Fruit fly (Drosophila melanogaster) whole organism, adult: ENCODE data around the gene vsg.

ENCODE experiments used
- CG11617 ChIP-seq: fragments of 200-800 bp; sonication (Bioruptor generic); optimal IDR thresholded peaks from 2 replicates; lab custom pipeline; 2017; ENCODE audit warnings: mild to moderate bottlenecking, missing biosample characterization, missing genetic modification reagents, missing genetic modification characterization
- CG12768 ChIP-seq: fragments of 200-800 bp; sonication (Bioruptor generic); optimal IDR thresholded peaks from 2 replicates; lab custom pipeline; 2017; ENCODE audit warnings: missing biosample characterization, missing genetic modification characterization, mild to moderate bottlenecking, moderate library complexity, missing genetic modification reagents
- CG14711 ChIP-seq: fragments of 200-800 bp; sonication (Bioruptor generic); optimal IDR thresholded peaks from 2 replicates; lab custom pipeline; 2018; ENCODE audit warnings: missing biosample characterization, mild to moderate bottlenecking, missing genetic modification characterization, moderate library complexity
- CG1620 ChIP-seq: fragments of 200-800 bp; sonication (Bioruptor generic); optimal IDR thresholded peaks from 2 replicates; lab custom pipeline; 2016; ENCODE audit warnings: missing biosample characterization, missing genetic modification characterization
- CG33017 ChIP-seq: fragments of 200-800 bp; sonication (Bioruptor generic); optimal IDR thresholded peaks from 2 replicates; lab custom pipeline; 2018; ENCODE audit warnings: missing biosample characterization, mild to moderate bottlenecking, missing genetic modification characterization, moderate library complexity
- CG5204 ChIP-seq: fragments of 200-800 bp; sonication (Bioruptor generic); optimal IDR thresholded peaks from 2 replicates; lab custom pipeline; 2016; ENCODE audit warnings: missing biosample characterization, missing genetic modification characterization
- CG7045 ChIP-seq: fragments of 200-800 bp; sonication (Bioruptor generic); optimal IDR thresholded peaks from 2 replicates; lab custom pipeline; 2017; ENCODE audit warnings: missing biosample characterization, mild to moderate bottlenecking, missing genetic modification characterization
- CG7101 ChIP-seq: fragments of 200-800 bp; sonication (Bioruptor generic); optimal IDR thresholded peaks from 2 replicates; lab custom pipeline; 2018; ENCODE audit warnings: missing biosample characterization, mild to moderate bottlenecking, missing genetic modification characterization, moderate library complexity
- Clk ChIP-seq: fragments of 200-800 bp; sonication (Bioruptor generic); optimal IDR thresholded peaks from 2 replicates; lab custom pipeline; 2017; ENCODE audit warnings: missing biosample characterization, missing genetic modification characterization
- Crg-1 ChIP-seq: fragments of 200-800 bp; sonication (Bioruptor generic); optimal IDR thresholded peaks from 2 replicates; lab custom pipeline; 2016; ENCODE audit warnings: missing biosample characterization, missing genetic modification characterization
- Hr96 ChIP-seq: fragments of 200-800 bp; sonication (Bioruptor generic); optimal IDR thresholded peaks from 2 replicates; lab custom pipeline; 2016; ENCODE audit warnings: missing biosample characterization, missing genetic modification characterization
- Mnt ChIP-seq: fragments of 200-800 bp; sonication (Bioruptor generic); optimal IDR thresholded peaks from 2 replicates; lab custom pipeline; 2016; ENCODE audit warnings: missing biosample characterization, mild to moderate bottlenecking, missing genetic modification characterization
- bab1 ChIP-seq: fragments of 200-800 bp; sonication (Bioruptor generic); optimal IDR thresholded peaks from 3 replicates; lab custom pipeline; 2019; ENCODE audit warnings: missing biosample characterization, mild to moderate bottlenecking, missing genetic modification characterization, moderate library complexity
- cic ChIP-seq: fragments of 200-800 bp; sonication (Bioruptor generic); optimal IDR thresholded peaks from 2 replicates; lab custom pipeline; 2017; ENCODE audit warnings: missing biosample characterization, mild to moderate bottlenecking, missing genetic modification characterization, moderate library complexity
- cnc ChIP-seq, 2 experiments: fragments of >200 bp; optimal IDR thresholded peaks; 2 replicates each; lab custom pipeline; 2017
- kay ChIP-seq: fragments of 200-800 bp; sonication (Bioruptor generic); peaks from one replicate; lab custom pipeline; 2016; ENCODE audit warnings: missing biosample characterization, missing genetic modification characterization, borderline replicate concordance
- ovo ChIP-seq: fragments of 200-800 bp; sonication (Bioruptor generic); optimal IDR thresholded peaks from 2 replicates; lab custom pipeline; 2016; ENCODE audit warnings: missing biosample characterization, missing genetic modification characterization
- pad ChIP-seq: fragments of 200-800 bp; sonication (Bioruptor generic); optimal IDR thresholded peaks from 3 replicates; lab custom pipeline; 2017; ENCODE audit warnings: missing biosample characterization, missing genetic modification characterization, mild to moderate bottlenecking, moderate library complexity, missing genetic modification reagents
- tj ChIP-seq: fragments of 200-800 bp; sonication (Bioruptor generic); optimal IDR thresholded peaks from 3 replicates; lab custom pipeline; 2017; ENCODE audit warnings: missing biosample characterization, mild to moderate bottlenecking, missing genetic modification characterization, moderate library complexity
- toe ChIP-seq: fragments of 200-800 bp; sonication (Bioruptor generic); optimal IDR thresholded peaks from 2 replicates; lab custom pipeline; 2016; ENCODE audit warnings: missing biosample characterization, missing genetic modification characterization

The vsg gene

dm6 chr3L:9729795-9730421 lies 15.8 kb downstream of the vsg start, which contains the start of gene ATPsynB:
Gene ATPsynB, plus strand, starts transcription at chr3L:9729999.
- TF ChIP-seq toe (no peak), CG12768 (GFP tag; lab: Kevin White, UChicago) (peak; percentile 25), CG7045 (no peak), CG5204 (GFP tag; lab: Kevin White, UChicago) (no peak), CG11617 (GFP tag; lab: Kevin White, UChicago) (peak; percentile 21), Mnt (GFP tag; lab: Kevin White, UChicago) (peak; percentile 38), cic (GFP tag; lab: Kevin White, UChicago) (peak; percentile 36), Crg-1 (GFP tag; lab: Kevin White, UChicago) (peak; percentile 72), CG7101 (tag; lab: Kevin White, UChicago) (peak; percentile 61), Hr96 (GFP tag; lab: Kevin White, UChicago) (no peak), bab1 (peak; percentile 5), CG1620 (GFP tag; lab: Kevin White, UChicago) (peak; percentile 72), tj (no peak), Clk (GFP tag; lab: Kevin White, UChicago) (no peak), pad (GFP tag; lab: Kevin White, UChicago) (peak; percentile 57), CG14711 (tag; lab: Kevin White, UChicago) (peak; percentile 14), cnc (optimal IDR thresholded peaks at IDR 0.05; lab: Kevin White, UChicago) (no peak), kay (GFP tag; lab: Kevin White, UChicago) (no peak), ovo (GFP tag; lab: Kevin White, UChicago) (no peak)

dm6 chr3L:9733563-9733962 lies 19.4 kb downstream of the vsg start, which contains the start of gene CG6749:
Gene CG6749, minus strand, starts transcription at chr3L:9733807.
- TF ChIP-seq tj, result no peak
- TF ChIP-seq CG12768 (GFP tag; lab: Kevin White, UChicago), result no peak
- no peak for TF ChIP-seq CG14711 (tag; lab: Kevin White, UChicago)
- TF ChIP-seq CG11617 (GFP tag; lab: Kevin White, UChicago), result no peak
- no peak for TF ChIP-seq toe
- no peak for TF ChIP-seq CG5204 (GFP tag; lab: Kevin White, UChicago)
- no peak for TF ChIP-seq pad (GFP tag; lab: Kevin White, UChicago)
- TF ChIP-seq cnc (optimal IDR thresholded peaks at IDR 0.05; lab: Kevin White, UChicago), result no peak
- TF ChIP-seq cic (GFP tag; lab: Kevin White, UChicago), result no peak
- TF ChIP-seq kay (GFP tag; lab: Kevin White, UChicago), result no peak
- TF ChIP-seq CG7101 (tag; lab: Kevin White, UChicago), result no peak
- no peak for TF ChIP-seq CG7045
- TF ChIP-seq bab1, result no peak
- TF ChIP-seq Clk (GFP tag; lab: Kevin White, UChicago), result no peak
- TF ChIP-seq ovo (GFP tag; lab: Kevin White, UChicago), result no peak
- no peak for TF ChIP-seq Crg-1 (GFP tag; lab: Kevin White, UChicago)
- TF ChIP-seq Hr96 (GFP tag; lab: Kevin White, UChicago), result no peak

- TF ChIP-seq CG12768 (GFP tag; lab: Kevin White, UChicago), result no peak
- TF ChIP-seq Crg-1 (GFP tag; lab: Kevin White, UChicago), result no peak
- no peak for TF ChIP-seq tj
- TF ChIP-seq CG7101 (tag; lab: Kevin White, UChicago), result no peak
- TF ChIP-seq kay (GFP tag; lab: Kevin White, UChicago), result peak; percentile 13
- peak; percentile 16 for TF ChIP-seq CG33017 (tag; lab: Kevin White, UChicago)
Measured at dm6 chr3L:9739629-9740028, 25.5 kb downstream of the vsg start.

dm6 chr3L:9742342-9742741 lies 28.2 kb downstream of the vsg start:
- TF ChIP-seq Mnt (GFP tag; lab: Kevin White, UChicago) (no peak), cnc (optimal IDR thresholded peaks at IDR 0.05; lab: Kevin White, UChicago) (no peak), bab1 (no peak), CG5204 (GFP tag; lab: Kevin White, UChicago) (no peak), ovo (GFP tag; lab: Kevin White, UChicago) (no peak), Clk (GFP tag; lab: Kevin White, UChicago) (no peak), CG33017 (tag; lab: Kevin White, UChicago) (no peak), CG14711 (tag; lab: Kevin White, UChicago) (no peak), CG1620 (GFP tag; lab: Kevin White, UChicago) (no peak), CG12768 (GFP tag; lab: Kevin White, UChicago) (no peak), tj (no peak), CG11617 (GFP tag; lab: Kevin White, UChicago) (no peak), CG7045 (no peak)

dm6 chr3L:9744060-9744549 lies 30.0 kb downstream of the vsg start:
- TF ChIP-seq cnc (optimal IDR thresholded peaks at IDR 0.05; lab: Kevin White, UChicago) (no peak), pad (GFP tag; lab: Kevin White, UChicago) (peak; percentile 47), CG33017 (tag; lab: Kevin White, UChicago) (no peak), Clk (GFP tag; lab: Kevin White, UChicago) (no peak), Hr96 (GFP tag; lab: Kevin White, UChicago) (no peak), CG7101 (tag; lab: Kevin White, UChicago) (peak; percentile 30), cic (GFP tag; lab: Kevin White, UChicago) (no peak), Mnt (GFP tag; lab: Kevin White, UChicago) (no peak), CG12768 (GFP tag; lab: Kevin White, UChicago) (no peak), bab1 (peak; percentile 86), ovo (GFP tag; lab: Kevin White, UChicago) (no peak), toe (no peak), CG14711 (tag; lab: Kevin White, UChicago) (peak; percentile 52), CG7045 (no peak), CG5204 (GFP tag; lab: Kevin White, UChicago) (no peak), CG1620 (GFP tag; lab: Kevin White, UChicago) (no peak), tj (no peak), kay (GFP tag; lab: Kevin White, UChicago) (no peak), Crg-1 (GFP tag; lab: Kevin White, UChicago) (no peak), CG11617 (GFP tag; lab: Kevin White, UChicago) (no peak)
